Worm (Caenorhabditis elegans) whole organism, L2 larva: Measurements from ENCODE around the gene best-20.

Experiments
- C34F6.9 ChIP-seq: fragments of 150-350 bp; optimal IDR thresholded peaks from 2 replicates; lab custom pipeline; 2014; ENCODE audit warnings: missing biosample characterization, missing genetic modification characterization
- F13H6.1 ChIP-seq: sonication (generic microtip); optimal IDR thresholded peaks from 2 replicates; lab custom pipeline; 2016; ENCODE audit warnings: missing genetic modification characterization, missing compliant biosample characterization
- R02D3.7 ChIP-seq: fragments of 150-350 bp; optimal IDR thresholded peaks from 2 replicates; lab custom pipeline; 2014; ENCODE audit warnings: missing biosample characterization, missing genetic modification characterization
- Y55F3AM.14 ChIP-seq: fragments of 200-800 bp; sonication (Bioruptor generic); optimal IDR thresholded peaks from 2 replicates; lab custom pipeline; 2018; ENCODE audit warnings: mild to moderate bottlenecking, missing genetic modification characterization, missing compliant biosample characterization
- ZK546.5 ChIP-seq: sonication (generic microtip); optimal IDR thresholded peaks from 2 replicates; lab custom pipeline; 2017; ENCODE audit warnings: missing biosample characterization, missing genetic modification characterization
- aly-2 ChIP-seq: fragments of 150-350 bp; optimal IDR thresholded peaks from 2 replicates; lab custom pipeline; 2014; ENCODE audit warnings: missing biosample characterization, missing genetic modification characterization
- ama-1 ChIP-seq: fragments of 150-350 bp; optimal IDR thresholded peaks from 2 replicates; lab custom pipeline; 2018; ENCODE audit warnings: inconsistent platforms
- ceh-16 ChIP-seq: fragments of 150-350 bp; optimal IDR thresholded peaks from 2 replicates; lab custom pipeline; 2014; ENCODE audit warnings: missing biosample characterization, missing genetic modification characterization
- crh-2 ChIP-seq: sonication (generic microtip); optimal IDR thresholded peaks from 2 replicates; lab custom pipeline; 2017; ENCODE audit warnings: missing biosample characterization, missing genetic modification characterization
- egl-27 ChIP-seq: sonication (generic microtip); optimal IDR thresholded peaks from 3 replicates; lab custom pipeline; 2017; ENCODE audit warnings: missing biosample characterization, missing genetic modification reagents, missing genetic modification characterization
- elt-3 ChIP-seq: sonication (generic microtip); optimal IDR thresholded peaks from 2 replicates; lab custom pipeline; 2017; ENCODE audit warnings: missing biosample characterization, missing genetic modification characterization
- gmeb-1 ChIP-seq: fragments of 150-350 bp; optimal IDR thresholded peaks from 2 replicates; lab custom pipeline; 2014; ENCODE audit warnings: missing biosample characterization, missing genetic modification characterization
- lin-11 ChIP-seq: fragments of 150-350 bp; sonication (generic microtip); optimal IDR thresholded peaks from 2 replicates; lab custom pipeline; 2014; ENCODE audit warnings: missing biosample characterization, missing genetic modification characterization, inconsistent platforms, mixed read lengths
- lin-13 ChIP-seq: fragments of 150-350 bp; optimal IDR thresholded peaks from 2 replicates; lab custom pipeline; 2014; ENCODE audit warnings: missing biosample characterization, missing genetic modification reagents, missing genetic modification characterization
- lin-39 ChIP-seq: fragments of 150-350 bp; optimal IDR thresholded peaks from 2 replicates; lab custom pipeline; 2014; ENCODE audit warnings: missing biosample characterization, missing genetic modification reagents, missing genetic modification characterization
- lsy-2 ChIP-seq, 2 experiments: fragments of 150-350 bp in 1 of 2; sonication (generic microtip) in 1 of 2; optimal IDR thresholded peaks; 2 replicates each; lab custom pipeline; 2014 to 2017; ENCODE audit warnings: missing biosample characterization in 2 of 2, missing genetic modification characterization in 2 of 2
- mbf-1 ChIP-seq: sonication (generic microtip); optimal IDR thresholded peaks from 2 replicates; lab custom pipeline; 2017; ENCODE audit warnings: missing biosample characterization, missing genetic modification characterization
- mdl-1 ChIP-seq, 2 experiments: fragments of 150-350 bp in 1 of 2; sonication (generic microtip) in 1 of 2; optimal IDR thresholded peaks; 2 replicates each; lab custom pipeline; 2017; ENCODE audit warnings: missing biosample characterization in 2 of 2, missing genetic modification characterization in 2 of 2
- nhr-10 ChIP-seq: sonication (generic microtip); optimal IDR thresholded peaks from 2 replicates; lab custom pipeline; 2017; ENCODE audit warnings: missing biosample characterization, missing genetic modification characterization
- nhr-12 ChIP-seq: fragments of 150-350 bp; optimal IDR thresholded peaks from 2 replicates; lab custom pipeline; 2014; ENCODE audit warnings: missing biosample characterization, missing genetic modification characterization
- nhr-21 ChIP-seq: fragments of 150-350 bp; optimal IDR thresholded peaks from 2 replicates; lab custom pipeline; 2014; ENCODE audit warnings: missing biosample characterization, missing genetic modification characterization
- nhr-23 ChIP-seq: fragments of 150-350 bp; optimal IDR thresholded peaks from 2 replicates; lab custom pipeline; 2014; ENCODE audit warnings: missing biosample characterization, missing genetic modification reagents, missing genetic modification characterization
- nhr-237 ChIP-seq: fragments of 150-350 bp; optimal IDR thresholded peaks from 2 replicates; lab custom pipeline; 2014; ENCODE audit warnings: missing biosample characterization, missing genetic modification characterization
- nhr-25 ChIP-seq: fragments of 150-350 bp; sonication (generic microtip); optimal IDR thresholded peaks from 3 replicates; lab custom pipeline; 2014; ENCODE audit warnings: missing biosample characterization, missing genetic modification characterization
- nhr-6 ChIP-seq: fragments of 150-350 bp; optimal IDR thresholded peaks from 2 replicates; lab custom pipeline; 2014; ENCODE audit warnings: missing biosample characterization, missing genetic modification characterization
- nhr-77 ChIP-seq: fragments of 150-350 bp; optimal IDR thresholded peaks from 2 replicates; lab custom pipeline; 2014; ENCODE audit warnings: missing biosample characterization, missing genetic modification characterization
- peb-1 ChIP-seq: fragments of 150-350 bp; optimal IDR thresholded peaks from 2 replicates; lab custom pipeline; 2014; ENCODE audit warnings: missing biosample characterization, missing genetic modification characterization
- sem-4 ChIP-seq: fragments of 150-350 bp; optimal IDR thresholded peaks from 2 replicates; lab custom pipeline; 2014; ENCODE audit warnings: missing biosample characterization, missing genetic modification reagents, missing genetic modification characterization
- skn-1 ChIP-seq: sonication (generic microtip); optimal IDR thresholded peaks from 2 replicates; lab custom pipeline; 2017; ENCODE audit warnings: missing biosample characterization, missing genetic modification characterization
- sma-9 ChIP-seq, 2 experiments: fragments of 150-350 bp in 1 of 2; sonication (generic microtip) in 1 of 2; optimal IDR thresholded peaks; 2 replicates each; lab custom pipeline; 2014 to 2016; ENCODE audit warnings: missing genetic modification characterization in 2 of 2, mild to moderate bottlenecking in 1 of 2, missing biosample characterization in 1 of 2, missing compliant biosample characterization in 1 of 2, missing genetic modification reagents in 1 of 2, moderate library complexity in 1 of 2
- unc-39 ChIP-seq: fragments of 150-350 bp; optimal IDR thresholded peaks from 2 replicates; lab custom pipeline; 2014; ENCODE audit warnings: missing biosample characterization, missing genetic modification characterization
- unc-62 ChIP-seq: fragments of 150-350 bp; optimal IDR thresholded peaks from 2 replicates; lab custom pipeline; 2014; ENCODE audit warnings: missing biosample characterization, missing genetic modification reagents, missing genetic modification characterization
- zag-1 ChIP-seq: fragments of 150-350 bp; optimal IDR thresholded peaks from 2 replicates; lab custom pipeline; 2014; ENCODE audit warnings: missing biosample characterization, missing genetic modification characterization
- ztf-11 ChIP-seq: sonication (generic microtip); optimal IDR thresholded peaks from 2 replicates; lab custom pipeline; 2017; ENCODE audit warnings: missing biosample characterization, missing genetic modification characterization
- ztf-4 ChIP-seq: fragments of 150-350 bp; optimal IDR thresholded peaks from 2 replicates; lab custom pipeline; 2014; ENCODE audit warnings: missing biosample characterization, missing genetic modification characterization

best-20 gene

DNA sequence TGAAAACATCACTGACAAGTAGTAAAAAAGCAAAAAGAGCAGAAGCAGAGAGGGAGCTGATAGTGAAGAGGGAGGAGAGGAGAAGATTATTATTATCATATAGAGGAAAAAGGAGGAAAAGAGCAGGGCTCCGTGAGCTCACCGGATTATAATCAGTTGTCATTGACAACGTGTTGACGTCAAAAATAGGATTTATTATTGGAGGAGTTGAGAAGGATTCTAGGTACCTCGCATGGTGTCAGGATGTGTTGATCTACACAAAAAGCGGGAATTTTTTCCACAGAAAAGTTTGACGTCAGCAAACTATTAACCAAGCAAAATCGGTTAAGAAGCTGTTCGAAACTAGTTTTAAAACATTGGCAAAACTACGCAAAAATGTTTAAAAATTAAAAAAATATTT, 18.1 kb downstream of the best-20 start:
- no peak for TF ChIP-seq ztf-11
- TF ChIP-seq nhr-12 (tag; lab: Kevin White, UChicago), result no peak
- TF ChIP-seq unc-62 (GFP tag; lab: Kevin White, UChicago), result no peak
- no peak for TF ChIP-seq mdl-1 (tag; optimal IDR thresholded peaks at IDR 0.05; lab: Kevin White, UChicago)
- TF ChIP-seq nhr-6 (tag; lab: Kevin White, UChicago), result no peak
- TF ChIP-seq Y55F3AM.14, result no peak
- no peak for TF ChIP-seq gmeb-1 (tag; lab: Kevin White, UChicago)
- TF ChIP-seq nhr-77, result no peak
- no peak for TF ChIP-seq sem-4 (tag; lab: Kevin White, UChicago)
- TF ChIP-seq crh-2 (tag; lab: Kevin White, UChicago), result no peak
- TF ChIP-seq lin-13 (GFP tag; lab: Kevin White, UChicago), result no peak

DNA sequence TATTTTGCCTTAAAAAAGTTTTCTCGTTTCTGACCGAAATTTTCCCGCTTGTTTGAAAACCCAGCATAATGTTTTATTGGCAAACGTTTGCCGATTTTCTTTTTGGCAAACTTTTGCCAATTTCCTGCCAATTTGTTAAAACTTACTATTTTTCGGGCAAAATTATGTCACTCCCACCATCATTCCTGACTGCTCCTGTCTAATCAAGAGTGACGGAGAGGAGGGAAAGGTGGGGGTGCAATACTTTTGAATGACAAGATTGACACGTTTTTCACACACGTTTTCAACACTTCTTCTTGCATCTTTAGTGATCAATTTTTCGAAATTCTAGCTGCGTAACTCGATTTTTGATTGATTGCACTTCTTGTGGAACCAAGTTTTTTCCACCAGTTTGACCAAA, 25.5 kb downstream of the best-20 start:
- TF ChIP-seq lin-11 (tag; lab: Kevin White, UChicago) (no peak), mdl-1 (tag; optimal IDR thresholded peaks at IDR 0.05; lab: Kevin White, UChicago) (no peak), peb-1 (tag; lab: Kevin White, UChicago) (no peak), mbf-1 (tag; lab: Kevin White, UChicago) (no peak)

DNA sequence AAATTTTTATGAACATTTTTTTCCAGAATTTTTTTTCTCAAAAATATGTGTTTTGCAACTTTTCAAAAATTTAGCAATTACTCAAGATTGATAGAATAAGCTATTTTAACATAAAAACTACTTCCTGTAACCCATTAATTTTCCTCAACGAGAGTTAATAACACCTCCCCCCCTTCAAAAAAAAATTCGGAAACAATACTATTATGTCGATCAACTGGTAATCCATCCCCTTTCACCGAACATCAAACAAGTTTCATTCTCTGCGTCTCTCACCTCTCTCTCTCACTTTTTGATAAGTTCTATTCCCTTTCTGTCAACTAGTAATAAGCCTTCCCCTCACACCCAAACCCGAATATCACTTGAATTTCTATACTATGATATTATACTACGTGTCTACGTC, 27.9 kb downstream of the best-20 start, which contains the start of gene glct-6:
glct-6 (plus strand) TSS at position 301 of the 400 bp plus-strand sequence.
- TF ChIP-seq elt-3 (tag; lab: Kevin White, UChicago) (no peak), ztf-4 (tag; lab: Kevin White, UChicago) (no peak), nhr-237 (tag; lab: Kevin White, UChicago) (no peak), aly-2 (tag; lab: Kevin White, UChicago) (no peak), ama-1 (lab: Kevin White, UChicago) (no peak), ceh-16 (tag; lab: Kevin White, UChicago) (no peak), ZK546.5 (tag; lab: Kevin White, UChicago) (no peak), lin-39 (no peak), skn-1 (tag; lab: Kevin White, UChicago) (no peak), nhr-12 (tag; lab: Kevin White, UChicago) (no peak), lsy-2 (tag; optimal IDR thresholded peaks at IDR 0.05; lab: Kevin White, UChicago) (no peak), sma-9 (GFP tag; optimal IDR thresholded peaks at IDR 0.05; lab: Kevin White, UChicago) (no peak), sma-9 (tag; optimal IDR thresholded peaks at IDR 0.05; lab: Kevin White, UChicago) (no peak), nhr-10 (tag; lab: Kevin White, UChicago) (no peak), nhr-23 (tag; lab: Kevin White, UChicago) (no peak), lin-11 (tag; lab: Kevin White, UChicago) (no peak), peb-1 (tag; lab: Kevin White, UChicago) (no peak), unc-62 (GFP tag; lab: Kevin White, UChicago) (no peak), nhr-25 (tag; lab: Kevin White, UChicago) (no peak), mdl-1 (tag; optimal IDR thresholded peaks at IDR 0.05; lab: Kevin White, UChicago) (no peak), R02D3.7 (tag; lab: Kevin White, UChicago) (no peak)

DNA sequence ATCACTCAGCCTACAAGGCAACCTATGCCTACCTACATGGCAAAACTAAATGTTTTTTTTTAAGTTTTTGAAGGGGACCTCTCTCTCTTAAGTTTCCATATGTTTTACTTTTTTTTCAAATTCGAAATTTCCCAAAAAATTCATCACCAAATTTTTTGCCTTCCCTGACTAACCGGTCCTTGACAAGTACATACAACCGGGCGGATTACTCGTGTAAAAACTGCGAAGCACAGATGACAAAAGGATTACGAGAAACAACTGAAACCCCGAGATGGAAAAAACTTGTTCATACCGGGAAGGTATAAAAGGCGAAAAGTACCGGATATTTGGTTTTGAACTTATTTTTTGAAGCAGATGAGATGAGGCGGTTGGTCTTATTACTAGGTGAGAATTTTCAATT, 38.4 kb downstream of the best-20 start, which contains the start of gene K09B3.1:
K09B3.1 (plus strand) TSS at position 301 of the 400 bp plus-strand sequence.
- TF ChIP-seq lin-39 (no peak), egl-27 (no peak), peb-1 (tag; lab: Kevin White, UChicago) (no peak), lin-13 (GFP tag; lab: Kevin White, UChicago) (no peak), aly-2 (tag; lab: Kevin White, UChicago) (no peak), ama-1 (lab: Kevin White, UChicago) (no peak), ceh-16 (tag; lab: Kevin White, UChicago) (no peak), F13H6.1 (tag; lab: Kevin White, UChicago) (no peak), nhr-21 (tag; lab: Kevin White, UChicago) (no peak), skn-1 (tag; lab: Kevin White, UChicago) (no peak)

DNA sequence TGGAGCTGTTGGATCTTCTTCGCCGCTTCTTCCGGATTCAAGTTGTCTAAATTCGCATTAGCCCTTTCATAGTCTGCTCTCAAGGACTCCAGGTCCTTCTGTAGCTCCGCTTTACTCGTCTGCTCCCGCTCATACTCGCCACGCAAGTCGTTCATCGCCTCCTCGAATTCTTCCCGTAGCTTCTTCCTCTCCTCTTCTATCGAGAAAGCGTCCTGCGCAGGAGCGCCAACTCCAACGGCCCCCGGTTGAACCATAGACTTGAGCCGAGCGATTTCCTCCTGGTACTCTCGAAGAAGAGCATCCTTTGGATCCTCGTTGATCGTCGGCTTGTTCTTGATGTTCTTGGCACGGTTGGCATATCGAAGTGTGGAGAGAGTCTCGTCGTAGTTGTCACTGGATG, 41.4 kb downstream of the best-20 start:
- TF ChIP-seq zag-1 (tag; lab: Kevin White, UChicago) (no peak), unc-39 (no peak), C34F6.9 (tag; lab: Kevin White, UChicago) (no peak)
